Worm (Caenorhabditis elegans) whole organism, L3 larva: ENCODE results near the gene F22B7.9.

ENCODE experiments used
- ZK546.5 ChIP-seq: sonication (generic microtip); optimal IDR thresholded peaks from 2 replicates; lab custom pipeline; 2017; ENCODE audit warnings: missing biosample characterization, missing genetic modification characterization
- aly-2 ChIP-seq: fragments of 150-350 bp; optimal IDR thresholded peaks from 2 replicates; lab custom pipeline; 2014; ENCODE audit warnings: missing biosample characterization, missing genetic modification characterization
- ceh-16 ChIP-seq: sonication (generic microtip); optimal IDR thresholded peaks from 2 replicates; lab custom pipeline; 2017; ENCODE audit warnings: missing biosample characterization, missing genetic modification characterization
- ceh-28 ChIP-seq: fragments of 150-350 bp; optimal IDR thresholded peaks from 2 replicates; lab custom pipeline; 2014; ENCODE audit warnings: missing biosample characterization, missing genetic modification reagents, missing genetic modification characterization
- ceh-9 ChIP-seq: sonication (generic microtip); optimal IDR thresholded peaks from 2 replicates; lab custom pipeline; 2018; ENCODE audit warnings: missing biosample characterization, missing genetic modification characterization
- daf-12 ChIP-seq: fragments of 150-350 bp; optimal IDR thresholded peaks from 2 replicates; lab custom pipeline; 2014; ENCODE audit warnings: missing biosample characterization, missing genetic modification reagents, missing genetic modification characterization
- egl-27 ChIP-seq: sonication (generic microtip); optimal IDR thresholded peaks from 4 replicates; lab custom pipeline; 2017; ENCODE audit warnings: missing biosample characterization, missing genetic modification reagents, missing genetic modification characterization
- egl-5 ChIP-seq: fragments of 150-350 bp; optimal IDR thresholded peaks from 2 replicates; lab custom pipeline; 2017; ENCODE audit warnings: missing biosample characterization, missing genetic modification reagents, missing genetic modification characterization, inconsistent platforms
- elt-1 ChIP-seq: fragments of 150-350 bp; optimal IDR thresholded peaks from 2 replicates; lab custom pipeline; 2014; ENCODE audit warnings: missing biosample characterization, missing genetic modification characterization
- elt-2 ChIP-seq: sonication (generic microtip); optimal IDR thresholded peaks from 2 replicates; lab custom pipeline; 2016; ENCODE audit warnings: missing genetic modification reagents, mild to moderate bottlenecking, missing genetic modification characterization, missing compliant biosample characterization
- elt-3 ChIP-seq, 3 experiments: fragments of 150-350 bp in 1 of 3; sonication (generic microtip) in 2 of 3; optimal IDR thresholded peaks; 2 replicates in 2 of 3; 4 replicates in 1 of 3; lab custom pipeline; 2014 to 2017; ENCODE audit warnings: missing biosample characterization in 3 of 3, missing genetic modification characterization in 3 of 3
- eor-1 ChIP-seq, 2 experiments: fragments of 150-350 bp; optimal IDR thresholded peaks; 2 replicates each; lab custom pipeline; 2014 to 2018; ENCODE audit warnings: missing biosample characterization in 2 of 2, missing genetic modification characterization in 2 of 2
- fkh-2 ChIP-seq: fragments of 150-350 bp; optimal IDR thresholded peaks from 2 replicates; lab custom pipeline; 2014; ENCODE audit warnings: missing biosample characterization, missing genetic modification reagents, missing genetic modification characterization
- fos-1 ChIP-seq: fragments of 150-350 bp; optimal IDR thresholded peaks from 2 replicates; lab custom pipeline; 2014; ENCODE audit warnings: missing biosample characterization, missing genetic modification characterization
- hmg-11 ChIP-seq: sonication (generic microtip); optimal IDR thresholded peaks from 2 replicates; lab custom pipeline; 2016; ENCODE audit warnings: missing genetic modification characterization, missing compliant biosample characterization
- jun-1 ChIP-seq: fragments of 150-350 bp; optimal IDR thresholded peaks from 2 replicates; lab custom pipeline; 2014; ENCODE audit warnings: missing biosample characterization, missing genetic modification reagents, missing genetic modification characterization
- lin-15B ChIP-seq: fragments of 150-350 bp; optimal IDR thresholded peaks from 2 replicates; lab custom pipeline; 2014; ENCODE audit warnings: missing biosample characterization, missing genetic modification characterization
- lin-39 ChIP-seq: fragments of 150-350 bp; optimal IDR thresholded peaks from 2 replicates; lab custom pipeline; 2018; ENCODE audit warnings: missing biosample characterization, missing genetic modification reagents, missing genetic modification characterization
- lsy-12 ChIP-seq: sonication (generic microtip); optimal IDR thresholded peaks from 2 replicates; lab custom pipeline; 2016; ENCODE audit warnings: mild to moderate bottlenecking, missing genetic modification characterization, missing compliant biosample characterization
- mdl-1 ChIP-seq: fragments of 150-350 bp; optimal IDR thresholded peaks from 2 replicates; lab custom pipeline; 2014; ENCODE audit warnings: missing biosample characterization, missing genetic modification characterization
- mml-1 ChIP-seq: fragments of 150-350 bp; sonication (generic microtip); optimal IDR thresholded peaks from 3 replicates; lab custom pipeline; 2014; ENCODE audit warnings: missing biosample characterization, missing genetic modification characterization
- nfya-1 ChIP-seq: sonication (generic microtip); optimal IDR thresholded peaks from 2 replicates; lab custom pipeline; 2017; ENCODE audit warnings: missing genetic modification characterization, mild to moderate bottlenecking, missing compliant biosample characterization, antibody characterized with exemption, moderate library complexity; ENCODE audit not compliant: insufficient read depth
- nhr-23 ChIP-seq: fragments of 150-350 bp; optimal IDR thresholded peaks from 2 replicates; lab custom pipeline; 2014; ENCODE audit warnings: missing biosample characterization, missing genetic modification reagents, missing genetic modification characterization
- nhr-237 ChIP-seq: fragments of 150-350 bp; optimal IDR thresholded peaks from 2 replicates; lab custom pipeline; 2014; ENCODE audit warnings: missing biosample characterization, missing genetic modification characterization
- nhr-25 ChIP-seq: sonication (generic microtip); optimal IDR thresholded peaks from 2 replicates; lab custom pipeline; 2017; ENCODE audit warnings: missing biosample characterization, missing genetic modification characterization
- nhr-28 ChIP-seq: fragments of 150-350 bp; optimal IDR thresholded peaks from 2 replicates; lab custom pipeline; 2014; ENCODE audit warnings: missing biosample characterization, missing genetic modification characterization
- nhr-67 ChIP-seq: fragments of 150-350 bp; optimal IDR thresholded peaks from 2 replicates; lab custom pipeline; 2014; ENCODE audit warnings: missing biosample characterization, missing genetic modification characterization
- nhr-76 ChIP-seq: fragments of 150-350 bp; sonication (generic microtip); optimal IDR thresholded peaks from 5 replicates; lab custom pipeline; 2014; ENCODE audit warnings: missing biosample characterization, missing genetic modification characterization
- pha-4 ChIP-seq: fragments of 150-350 bp; optimal IDR thresholded peaks from 2 replicates; lab custom pipeline; 2014; ENCODE audit warnings: missing biosample characterization, missing genetic modification reagents, missing genetic modification characterization
- pqm-1 ChIP-seq: fragments of 150-350 bp; optimal IDR thresholded peaks from 2 replicates; lab custom pipeline; 2017; ENCODE audit warnings: missing biosample characterization, missing genetic modification characterization, inconsistent platforms
- sea-2 ChIP-seq: fragments of 150-350 bp; sonication (generic microtip); optimal IDR thresholded peaks from 4 replicates; lab custom pipeline; 2014; ENCODE audit warnings: missing biosample characterization, missing genetic modification reagents, missing genetic modification characterization
- skn-1 ChIP-seq: fragments of 150-350 bp; optimal IDR thresholded peaks from 2 replicates; lab custom pipeline; 2014; ENCODE audit warnings: missing biosample characterization, missing genetic modification characterization
- tbx-2 ChIP-seq: sonication (generic microtip); optimal IDR thresholded peaks from 2 replicates; lab custom pipeline; 2016; ENCODE audit warnings: mild to moderate bottlenecking, missing genetic modification characterization, missing compliant biosample characterization
- unc-39 ChIP-seq: sonication (generic microtip); optimal IDR thresholded peaks from 4 replicates; lab custom pipeline; 2017; ENCODE audit warnings: missing biosample characterization, missing genetic modification characterization
- unc-62 ChIP-seq: fragments of 150-350 bp; sonication (generic microtip); optimal IDR thresholded peaks from 4 replicates; lab custom pipeline; 2014; ENCODE audit warnings: missing biosample characterization, missing genetic modification reagents, missing genetic modification characterization
- zag-1 ChIP-seq: fragments of 150-350 bp; optimal IDR thresholded peaks from 2 replicates; lab custom pipeline; 2014; ENCODE audit warnings: missing biosample characterization, missing genetic modification characterization
- ztf-11 ChIP-seq: fragments of 150-350 bp; optimal IDR thresholded peaks from 2 replicates; lab custom pipeline; 2014; ENCODE audit warnings: missing biosample characterization, missing genetic modification characterization

Gene F22B7.9

DNA sequence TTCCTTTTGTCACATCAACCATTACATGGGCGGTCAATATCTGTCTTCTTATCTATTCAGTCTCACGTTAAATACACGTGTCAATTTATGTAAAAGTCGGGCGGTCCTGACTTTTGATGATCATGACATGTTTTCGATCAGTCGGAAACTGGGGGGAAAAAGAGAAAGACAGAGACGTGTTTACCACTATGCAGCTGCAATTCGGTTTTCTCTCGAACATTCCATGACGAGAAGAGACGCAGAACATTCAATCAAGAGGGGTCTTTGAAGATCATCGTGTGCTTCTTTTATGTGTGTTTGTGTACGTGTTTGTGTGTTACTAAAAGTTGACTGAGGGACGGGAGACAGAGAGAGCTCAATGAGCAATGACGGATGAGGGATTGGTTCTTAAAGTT is 4.6 kb upstream of the F22B7.9 start (continued):
- TF ChIP-seq lsy-12 (tag; lab: Kevin White, UChicago): peak; percentile 89
- peak; percentile 25 for TF ChIP-seq fkh-2 (tag; lab: Kevin White, UChicago)
- TF ChIP-seq elt-3 (tag; optimal IDR thresholded peaks at IDR 0.05; lab: Kevin White, UChicago): peak in 1 of 3 experiments; percentile 90
- TF ChIP-seq tbx-2: peak; percentile 88
- TF ChIP-seq pha-4: peak; percentile 98
- peak; percentile 46 for TF ChIP-seq nhr-76 (tag; lab: Kevin White, UChicago)
- TF ChIP-seq ceh-9 (tag; lab: Kevin White, UChicago): no peak
- TF ChIP-seq zag-1 (tag; lab: Kevin White, UChicago): no peak
- TF ChIP-seq jun-1 (tag; lab: Kevin White, UChicago): peak; percentile 89
- peak; percentile 78 for TF ChIP-seq mdl-1 (tag; lab: Kevin White, UChicago)
- no peak for TF ChIP-seq nhr-67 (tag; lab: Kevin White, UChicago)
- TF ChIP-seq eor-1 (tag; optimal IDR thresholded peaks at IDR 0.05; lab: Kevin White, UChicago): peak in 1 of 2 experiments; percentile 32
- peak; percentile 58 for TF ChIP-seq egl-27 (tag; lab: Kevin White, UChicago)
- peak; percentile 88 for TF ChIP-seq lin-39
- TF ChIP-seq ceh-16 (tag; lab: Kevin White, UChicago): no peak
- TF ChIP-seq elt-2 (tag; lab: Kevin White, UChicago): peak; percentile 98
- peak; percentile 85 for TF ChIP-seq nfya-1 (tag; lab: Kevin White, UChicago)
- no peak for TF ChIP-seq daf-12
- TF ChIP-seq ceh-28 (tag; lab: Kevin White, UChicago): peak; percentile 79
- TF ChIP-seq elt-1: peak; percentile 85
- TF ChIP-seq nhr-23: peak; percentile 96
- TF ChIP-seq, all 47 proteins: peak for 30

DNA sequence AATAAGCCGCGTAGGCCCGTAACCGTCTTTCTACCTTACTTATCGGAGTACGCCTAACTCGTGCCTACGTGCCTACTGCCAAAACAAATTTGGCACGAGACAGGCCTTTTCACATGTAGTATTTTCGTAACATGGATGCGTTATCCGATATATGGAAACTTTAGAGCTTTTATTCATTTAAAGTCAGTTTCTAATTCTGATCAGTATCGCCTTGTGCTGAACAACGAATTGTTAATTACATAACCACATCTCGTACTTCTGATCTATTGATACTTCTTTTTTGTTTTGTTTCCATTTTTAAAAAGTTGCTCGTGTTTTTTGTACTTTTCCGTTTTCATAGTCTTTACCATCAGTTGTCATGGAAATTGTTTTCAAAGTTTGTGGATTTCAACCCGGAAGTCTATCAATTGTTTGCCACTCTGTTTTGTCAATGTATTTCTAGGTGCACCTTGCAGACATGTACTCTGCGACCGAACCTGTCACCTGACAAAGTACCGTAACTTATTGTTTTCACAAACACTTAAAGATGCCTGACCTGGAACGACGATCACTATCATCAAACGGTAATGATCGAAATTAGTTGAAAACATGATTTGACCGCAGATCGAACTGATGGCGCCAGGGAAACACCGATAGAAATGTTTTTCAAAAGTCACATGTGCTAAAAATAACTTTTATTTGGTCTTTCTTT is 4.1 kb upstream of the F22B7.9 start:
- TF ChIP-seq ztf-11 (tag; lab: Kevin White, UChicago) (no peak), lin-15B (no peak), sea-2 (GFP tag; lab: Kevin White, UChicago) (no peak), unc-62 (no peak), nfya-1 (tag; lab: Kevin White, UChicago) (no peak), elt-2 (tag; lab: Kevin White, UChicago) (no peak), nhr-67 (tag; lab: Kevin White, UChicago) (no peak), hmg-11 (tag; lab: Kevin White, UChicago) (no peak), mml-1 (tag; lab: Kevin White, UChicago) (no peak), aly-2 (tag; lab: Kevin White, UChicago) (no peak), nhr-28 (tag; lab: Kevin White, UChicago) (no peak), mdl-1 (tag; lab: Kevin White, UChicago) (no peak), nhr-237 (no peak), fos-1 (tag; lab: Kevin White, UChicago) (no peak)
- TF ChIP-seq, all 47 proteins: peak for 0

DNA sequence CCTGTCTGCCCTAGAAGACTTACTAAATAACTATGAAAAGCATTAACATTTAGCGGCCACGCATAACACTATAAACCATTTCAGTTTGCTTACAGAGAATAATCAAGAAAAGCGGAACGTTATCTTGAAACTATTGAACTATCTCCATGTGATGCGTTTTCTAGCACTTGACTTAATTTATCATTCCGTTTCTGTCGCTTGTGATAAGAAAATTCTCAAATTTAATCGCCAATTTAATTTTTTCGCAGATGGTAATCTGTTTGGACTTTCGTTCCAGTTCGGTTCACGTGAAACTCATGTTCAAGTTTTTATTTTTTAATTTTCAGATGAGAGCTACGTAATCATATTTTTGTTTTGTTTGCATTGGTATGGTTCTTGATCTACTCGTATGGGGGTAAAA is 3.2 kb upstream of the F22B7.9 start:
- TF ChIP-seq jun-1 (tag; lab: Kevin White, UChicago) (peak; percentile 75), unc-39 (tag; lab: Kevin White, UChicago) (no peak), ceh-16 (tag; lab: Kevin White, UChicago) (no peak), skn-1 (tag; lab: Kevin White, UChicago) (peak; percentile 48), ztf-11 (tag; lab: Kevin White, UChicago) (no peak), egl-5 (tag; lab: Kevin White, UChicago) (no peak), elt-1 (no peak), pha-4 (peak; percentile 70), pqm-1 (tag; lab: Kevin White, UChicago) (peak; percentile 99), nhr-67 (tag; lab: Kevin White, UChicago) (no peak), ZK546.5 (tag; lab: Kevin White, UChicago) (no peak), elt-2 (tag; lab: Kevin White, UChicago) (peak; percentile 98)

DNA sequence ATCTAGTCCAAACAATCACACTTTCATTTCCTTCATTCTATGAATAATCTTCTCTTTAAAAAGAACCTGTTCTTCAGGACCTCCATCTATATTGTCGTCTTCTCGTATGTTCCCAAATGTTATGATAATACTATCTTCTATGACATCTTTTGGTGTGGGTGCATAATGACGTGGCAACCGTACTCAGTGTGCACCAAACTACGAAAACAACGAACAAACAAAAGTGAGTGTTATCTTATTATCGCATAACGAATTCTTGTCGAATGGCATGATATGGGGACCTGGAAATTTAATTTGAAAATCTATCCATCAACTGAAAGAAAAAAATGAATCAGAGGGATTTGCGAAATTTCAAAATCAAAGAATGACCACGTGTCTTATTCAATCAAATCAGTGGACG is 2.3 kb upstream of the F22B7.9 start:
- TF ChIP-seq ZK546.5 (tag; lab: Kevin White, UChicago): no peak
- TF ChIP-seq nhr-25 (tag; lab: Kevin White, UChicago): no peak
